Fruit fly (Drosophila melanogaster) whole organism, embryonic: ENCODE results near the gene CG10481.

ENCODE experiments used
- Ada2b ChIP-seq: fragments of 200-800 bp; sonication (Bioruptor generic); IDR thresholded peaks from 2 replicates; pipeline ENCODE4 v1.3.6; 2022; ENCODE audit warnings: missing biosample characterization, missing genetic modification characterization
- Dek ChIP-seq: fragments of 200-800 bp; sonication (Bioruptor generic); optimal IDR thresholded peaks from 3 replicates; lab custom pipeline; 2019; ENCODE audit warnings: missing biosample characterization, mild to moderate bottlenecking, missing genetic modification characterization, moderate library complexity
- Lim3 ChIP-seq: fragments of 200-800 bp; sonication (Bioruptor generic); IDR thresholded peaks from 2 replicates; pipeline ENCODE4 v1.3.6; 2022; ENCODE audit warnings: missing biosample characterization, missing genetic modification characterization
- ap ChIP-seq: fragments of 200-800 bp; sonication (Bioruptor generic); IDR thresholded peaks from 2 replicates; pipeline ENCODE4 v1.3.6; 2022; ENCODE audit warnings: missing biosample characterization, missing genetic modification characterization
- ase ChIP-seq: fragments of 200-800 bp; sonication (Bioruptor generic); IDR thresholded peaks from 3 replicates; pipeline ENCODE4 v1.3.6; 2022; ENCODE audit warnings: missing biosample characterization, missing genetic modification characterization
- bcd ChIP-seq: fragments of 200-800 bp; sonication (Bioruptor generic); optimal IDR thresholded peaks from 2 replicates; lab custom pipeline; 2017; ENCODE audit warnings: missing biosample characterization, mild to moderate bottlenecking, missing genetic modification characterization
- crp ChIP-seq, 2 experiments: fragments of 200-800 bp; sonication (Bioruptor generic); optimal IDR thresholded peaks; 2 replicates in 1 of 2; 3 replicates in 1 of 2; lab custom pipeline; 2017; ENCODE audit warnings: missing biosample characterization in 2 of 2, missing genetic modification characterization in 2 of 2, mild to moderate bottlenecking in 1 of 2, moderate library complexity in 1 of 2
- pho ChIP-seq: fragments of 200-800 bp; sonication (Bioruptor generic); optimal IDR thresholded peaks from 2 replicates; lab custom pipeline; 2016; ENCODE audit warnings: missing biosample characterization, missing genetic modification characterization
- zen ChIP-seq: fragments of 200-800 bp; sonication (Bioruptor generic); optimal IDR thresholded peaks from 3 replicates; lab custom pipeline; 2018; ENCODE audit warnings: missing biosample characterization, mild to moderate bottlenecking, missing genetic modification characterization, moderate library complexity

dm6 chr2L:19932523-19932922 lies 40.2 kb upstream of the CG10481 start:
- no peak for TF ChIP-seq bcd (GFP tag; lab: Kevin White, UChicago)
- no peak for TF ChIP-seq Lim3 (GFP tag; lab: Robert Waterston, UW)
- TF ChIP-seq zen (tag; lab: Kevin White, UChicago): no peak
- TF ChIP-seq ap: no peak
- no peak for TF ChIP-seq pho
- TF ChIP-seq ase: no peak
- TF ChIP-seq Dek (tag; lab: Kevin White, UChicago): no peak
- no peak for TF ChIP-seq Ada2b (GFP tag; lab: Robert Waterston, UW)
- no peak for TF ChIP-seq crp (GFP tag; optimal IDR thresholded peaks at IDR 0.05; lab: Kevin White, UChicago)
